Worm (Caenorhabditis elegans): Measurements from ENCODE around the gene C16D9.8.

- TF ChIP-seq B0310.2 (tag; optimal IDR thresholded peaks at IDR 0.05) (no peak), ceh-36 (tag; optimal IDR thresholded peaks at IDR 0.05) (no peak), F13C5.2 (tag; optimal IDR thresholded peaks at IDR 0.05) (no peak), tbx-37 (GFP tag; conservative IDR thresholded peaks at IDR 0.05) (no peak), pes-1 (GFP tag; IDR thresholded peaks at IDR 0.05) (no peak), tra-4 (tag; optimal IDR thresholded peaks at IDR 0.05) (no peak), flt-1 (GFP tag; IDR thresholded peaks at IDR 0.05) (no peak), ama-1 (optimal IDR thresholded peaks at IDR 0.05) (no peak)
Observed at ce11 chrV:8226812-8227211, 36.6 kb downstream of the C16D9.8 start, which contains the start of gene K07C11.10.
